Worm (Caenorhabditis elegans) whole organism, early embryonic: ENCODE data around the gene R74.7.

Source experiments
- B0310.2 ChIP-seq: sonication (generic microtip); optimal IDR thresholded peaks from 2 replicates; lab custom pipeline; 2016; ENCODE audit warnings: mild to moderate bottlenecking, missing genetic modification characterization, missing compliant biosample characterization
- F13C5.2 ChIP-seq: sonication (generic microtip); optimal IDR thresholded peaks from 2 replicates; lab custom pipeline; 2017; ENCODE audit warnings: mild to moderate bottlenecking, missing genetic modification characterization, inconsistent platforms, missing compliant biosample characterization
- aly-1 ChIP-seq: sonication (generic microtip); optimal IDR thresholded peaks from 2 replicates; lab custom pipeline; 2016; ENCODE audit warnings: missing genetic modification characterization, missing compliant biosample characterization
- ama-1 ChIP-seq: fragments of 150-350 bp; optimal IDR thresholded peaks from 2 replicates; lab custom pipeline; 2014
- ceh-13 ChIP-seq: fragments of 200-800 bp; sonication (Bioruptor generic); optimal IDR thresholded peaks from 2 replicates; lab custom pipeline; 2018; ENCODE audit warnings: mild to moderate bottlenecking, missing genetic modification characterization, missing compliant biosample characterization
- ceh-36 ChIP-seq: sonication (generic microtip); optimal IDR thresholded peaks from 2 replicates; lab custom pipeline; 2016; ENCODE audit warnings: missing genetic modification characterization, inconsistent platforms, missing compliant biosample characterization
- ets-7 ChIP-seq: sonication (generic microtip); optimal IDR thresholded peaks from 2 replicates; lab custom pipeline; 2016; ENCODE audit warnings: missing genotype, missing genetic modification characterization, missing compliant biosample characterization
- flt-1 ChIP-seq: fragments of 200-800 bp; sonication (Bioruptor generic); IDR thresholded peaks from 2 replicates; pipeline ENCODE4 v1.3.6; 2022; ENCODE audit warnings: missing genetic modification characterization, missing compliant biosample characterization
- hmbx-1 ChIP-seq: sonication (generic microtip); optimal IDR thresholded peaks from 2 replicates; lab custom pipeline; 2016; ENCODE audit warnings: mild to moderate bottlenecking, missing genetic modification characterization, missing compliant biosample characterization
- hmg-4 ChIP-seq: fragments of 200-800 bp; sonication (Bioruptor generic); optimal IDR thresholded peaks from 2 replicates; lab custom pipeline; 2018; ENCODE audit warnings: mild to moderate bottlenecking, missing genetic modification characterization, missing compliant biosample characterization
- hnd-1 ChIP-seq: sonication (generic microtip); optimal IDR thresholded peaks from 2 replicates; lab custom pipeline; 2016; ENCODE audit warnings: missing genetic modification characterization, missing compliant biosample characterization
- pes-1 ChIP-seq: fragments of 200-800 bp; sonication (Bioruptor generic); IDR thresholded peaks from 2 replicates; pipeline ENCODE4 v1.3.6; 2022; ENCODE audit warnings: missing genetic modification reagents, missing genetic modification characterization, missing compliant biosample characterization
- scrt-1 ChIP-seq: fragments of 200-800 bp; sonication (Bioruptor generic); IDR thresholded peaks from 2 replicates; pipeline ENCODE4 v1.3.6; 2022; ENCODE audit warnings: missing genetic modification characterization, missing compliant biosample characterization
- sea-1 ChIP-seq: fragments of 200-800 bp; sonication (Bioruptor generic); conservative IDR thresholded peaks from 2 replicates; pipeline ENCODE4 v1.3.6; 2022; ENCODE audit warnings: missing genetic modification characterization, missing compliant biosample characterization
- tbx-11 ChIP-seq: fragments of 200-800 bp; sonication (Bioruptor generic); IDR thresholded peaks from 2 replicates; pipeline ENCODE4 v1.3.6; 2022; ENCODE audit warnings: missing genetic modification characterization, missing compliant biosample characterization
- tbx-37 ChIP-seq: fragments of 200-800 bp; sonication (Bioruptor generic); conservative IDR thresholded peaks from 2 replicates; pipeline ENCODE4 v1.3.6; 2022; ENCODE audit warnings: missing genetic modification reagents, missing genetic modification characterization, missing compliant biosample characterization
- tra-4 ChIP-seq: sonication (generic microtip); optimal IDR thresholded peaks from 2 replicates; lab custom pipeline; 2017; ENCODE audit warnings: missing genetic modification characterization, missing compliant biosample characterization

The R74.7 gene

ce11 chrIII:4244285-4244684 is 40.1 kb downstream of the R74.7 start, which contains the start of gene zhit-2:
Gene zhit-2, minus strand, starts transcription at chrIII:4244385.
- no peak for TF ChIP-seq ceh-13 (GFP tag; lab: Kevin White, UChicago)
- no peak for TF ChIP-seq ama-1
- no peak for TF ChIP-seq ceh-36 (tag; lab: Kevin White, UChicago)
- TF ChIP-seq pes-1 (GFP tag; lab: Robert Waterston, UW), result no peak
- TF ChIP-seq tbx-37 (GFP tag; lab: Robert Waterston, UW), result no peak
- TF ChIP-seq sea-1 (GFP tag; lab: Robert Waterston, UW), result no peak
- TF ChIP-seq tbx-11 (GFP tag; lab: Robert Waterston, UW), result no peak
- TF ChIP-seq hmbx-1, result no peak
- TF ChIP-seq hnd-1 (tag; lab: Kevin White, UChicago), result no peak
- TF ChIP-seq B0310.2 (tag; lab: Kevin White, UChicago), result no peak
- no peak for TF ChIP-seq scrt-1
- no peak for TF ChIP-seq ets-7 (tag; lab: Kevin White, UChicago)
- no peak for TF ChIP-seq F13C5.2
- no peak for TF ChIP-seq hmg-4 (GFP tag; lab: Kevin White, UChicago)
- TF ChIP-seq aly-1, result no peak
- TF ChIP-seq tra-4, result no peak
- no peak for TF ChIP-seq flt-1 (GFP tag; lab: Robert Waterston, UW)

DNA sequence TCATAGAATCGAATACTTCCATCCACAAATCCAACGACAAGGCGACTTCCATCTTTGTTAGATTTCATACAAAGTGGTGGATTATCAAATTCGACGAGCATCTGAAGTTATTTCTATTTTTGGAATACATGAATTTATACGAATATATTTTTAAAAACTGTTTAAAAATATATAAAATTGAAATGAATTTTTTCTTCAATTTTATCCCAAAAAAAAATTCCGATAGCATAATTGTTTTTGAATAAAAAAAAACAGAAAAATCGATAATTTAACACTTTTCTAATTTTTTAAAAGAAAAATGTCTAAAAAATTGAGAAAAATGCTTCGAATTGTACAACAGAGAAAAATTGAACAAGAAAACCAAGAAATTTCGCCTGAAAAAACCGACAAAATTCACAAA is 43.3 kb downstream of the R74.7 start, which contains the start of gene Y44F5A.1:
Y44F5A.1 (minus strand) TSS at position 101 of the 400 bp plus-strand sequence.
- TF ChIP-seq aly-1 (no peak), hmbx-1 (no peak), tbx-37 (GFP tag; lab: Robert Waterston, UW) (no peak), F13C5.2 (no peak), scrt-1 (no peak), B0310.2 (tag; lab: Kevin White, UChicago) (no peak), hmg-4 (GFP tag; lab: Kevin White, UChicago) (no peak), flt-1 (GFP tag; lab: Robert Waterston, UW) (no peak), pes-1 (GFP tag; lab: Robert Waterston, UW) (no peak), ets-7 (tag; lab: Kevin White, UChicago) (no peak), tbx-11 (GFP tag; lab: Robert Waterston, UW) (no peak), ceh-13 (GFP tag; lab: Kevin White, UChicago) (no peak), sea-1 (GFP tag; lab: Robert Waterston, UW) (no peak), ceh-36 (tag; lab: Kevin White, UChicago) (no peak), tra-4 (no peak), ama-1 (no peak), hnd-1 (tag; lab: Kevin White, UChicago) (no peak)
